ENCODE assay signal across 5 fruit fly cellular contexts in the genomic region with DNA sequence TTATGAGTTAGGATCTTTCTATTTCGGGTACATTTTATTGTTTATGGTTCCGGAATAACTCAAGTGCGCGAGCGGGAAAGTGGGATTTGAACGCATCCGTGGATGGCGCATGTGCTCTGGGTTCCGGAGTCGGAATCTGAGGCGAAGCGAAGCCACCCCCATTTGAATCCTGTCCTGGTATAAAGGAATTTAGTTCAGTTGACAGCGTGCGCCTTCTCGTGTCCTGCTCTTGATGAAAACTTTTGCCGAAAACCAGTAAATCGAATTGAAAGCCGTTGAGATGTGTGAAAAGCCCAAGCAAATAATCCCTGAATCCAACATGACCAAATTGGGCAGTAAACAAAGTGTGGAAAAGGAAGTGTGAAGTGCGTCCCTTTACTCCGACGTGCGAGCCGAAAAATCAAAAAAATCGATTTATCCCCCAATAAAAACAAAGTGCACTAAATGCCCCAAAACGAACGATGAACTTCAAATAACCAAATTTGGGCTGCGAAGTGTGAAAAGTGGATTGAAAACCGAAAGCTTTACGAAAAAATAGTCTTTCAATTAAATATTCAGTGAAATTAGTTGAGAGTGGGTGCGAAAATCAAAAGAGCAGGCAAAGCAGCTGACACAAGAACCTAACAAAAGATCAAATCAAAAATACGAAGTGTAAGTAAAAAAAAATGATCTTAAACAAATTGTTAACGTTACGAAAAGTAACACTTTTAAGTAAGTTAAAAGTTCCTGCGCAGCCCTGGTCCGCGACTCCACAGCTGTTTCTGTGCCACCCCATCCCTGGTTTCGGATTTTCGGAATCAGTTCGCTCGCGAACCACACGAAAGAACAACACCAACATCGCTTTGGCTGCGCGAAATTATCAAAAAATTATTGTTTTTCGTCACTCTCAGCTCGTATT.
A peak's percentile ranks its signal among the peaks of the same experiment; 100 is the strongest.
TF ChIP-seq lines count a peak whose summit lies in the region.

Gene Lar, plus strand, starts transcription at position 188 of the 898 bp plus-strand sequence.

TF ChIP-seq in whole organism, adult, 20 proteins besides CTCF, POLR2A, EP300 and RAD21 (continued from another document):
- peak; percentile 19 for TF ChIP-seq CG14711 (tag; optimal IDR thresholded peaks at IDR 0.05; lab: Kevin White, UChicago)
- no peak for TF ChIP-seq kay (GFP tag; lab: Kevin White, UChicago; ENCODE audit: borderline replicate concordance)
- no peak for TF ChIP-seq ovo (GFP tag; optimal IDR thresholded peaks at IDR 0.05; lab: Kevin White, UChicago)
- peak; percentile 72 for TF ChIP-seq cic (GFP tag; optimal IDR thresholded peaks at IDR 0.05; lab: Kevin White, UChicago)
- TF ChIP-seq Clk (GFP tag; optimal IDR thresholded peaks at IDR 0.05; lab: Kevin White, UChicago) = peak; percentile 23

TF ChIP-seq in whole organism, embryonic, 481 proteins besides CTCF, POLR2A, EP300 and RAD21 (continued from another document and continues in another):
- TF ChIP-seq aop (GFP tag; IDR thresholded peaks at IDR 0.05; lab: Robert Waterston, UW) (no peak), CG16813 (GFP tag; IDR thresholded peaks at IDR 0.05; lab: Robert Waterston, UW; ENCODE audit: partially characterized antibody) (no peak), exex (tag; optimal IDR thresholded peaks at IDR 0.05; lab: Kevin White, UChicago) (no peak), CG9609 (GFP tag; optimal IDR thresholded peaks at IDR 0.05; lab: Kevin White, UChicago) (peak; percentile 60), odd (GFP tag; optimal IDR thresholded peaks at IDR 0.05; lab: Kevin White, UChicago) (peak; percentile 8), CG8944 (GFP tag; optimal IDR thresholded peaks at IDR 0.05; lab: Kevin White, UChicago) (peak; percentile 56), CG10209 (GFP tag; optimal IDR thresholded peaks at IDR 0.05; lab: Kevin White, UChicago) (peak; percentile 47), Fer3 (tag; optimal IDR thresholded peaks at IDR 0.05; lab: Kevin White, UChicago) (peak; percentile 38), CG32532 (GFP tag; IDR thresholded peaks at IDR 0.05; lab: Robert Waterston, UW) (peak; percentile 78), Atf-2 (GFP tag; optimal IDR thresholded peaks at IDR 0.05; lab: Kevin White, UChicago) (peak; percentile 21), CG12391 (tag; optimal IDR thresholded peaks at IDR 0.05; lab: Kevin White, UChicago) (peak; percentile 72), dmrt99B (tag; optimal IDR thresholded peaks at IDR 0.05; lab: Kevin White, UChicago) (peak; percentile 45), Chrac-16 (GFP tag; optimal IDR thresholded peaks at IDR 0.05; lab: Kevin White, UChicago) (peak; percentile 35), stwl (tag; optimal IDR thresholded peaks at IDR 0.05; lab: Kevin White, UChicago) (peak; percentile 40), CoRest (tag; optimal IDR thresholded peaks at IDR 0.05; lab: Kevin White, UChicago) (peak; percentile 57), CG7357 (GFP tag; IDR thresholded peaks at IDR 0.05; lab: Robert Waterston, UW) (peak; percentile 48; the same call in 1 of the 3 replicates), CG33213 (GFP tag; optimal IDR thresholded peaks at IDR 0.05; lab: Kevin White, UChicago) (peak; percentile 75), CG12942 (GFP tag; optimal IDR thresholded peaks at IDR 0.05; lab: Kevin White, UChicago) (peak; percentile 5), CG18476 (GFP tag; optimal IDR thresholded peaks at IDR 0.05; lab: Kevin White, UChicago) (peak; percentile 1), luna (GFP tag; optimal IDR thresholded peaks at IDR 0.05; lab: Kevin White, UChicago) (peak; percentile 25), ERR (GFP tag; optimal IDR thresholded peaks at IDR 0.05; lab: Kevin White, UChicago) (peak; percentile 32), Hmr (GFP tag; optimal IDR thresholded peaks at IDR 0.05; lab: Kevin White, UChicago) (peak; percentile 48), MTF-1 (GFP tag; optimal IDR thresholded peaks at IDR 0.05; lab: Kevin White, UChicago; ENCODE audit: borderline replicate concordance) (no peak), Atf3 (GFP tag; optimal IDR thresholded peaks at IDR 0.05; lab: Kevin White, UChicago) (no peak), CG2202 (tag; optimal IDR thresholded peaks at IDR 0.05; lab: Kevin White, UChicago) (no peak), sens (GFP tag; lab: Kevin White, UChicago) (peak; percentile 96), CG5953 (GFP tag; IDR thresholded peaks at IDR 0.05; lab: Robert Waterston, UW) (0 out of 2 replicates have a peak, but pooled peaks have one; percentile 3), cad (GFP tag; optimal IDR thresholded peaks at IDR 0.05; lab: Kevin White, UChicago) (no peak)

TF ChIP-seq in whole organism, prepupa, 60 proteins besides CTCF, POLR2A, EP300 and RAD21 (continued from another document and continues in another):
- no peak for TF ChIP-seq fd59A (GFP tag; optimal IDR thresholded peaks at IDR 0.05; lab: Kevin White, UChicago)
- TF ChIP-seq Hr38 (GFP tag; optimal IDR thresholded peaks at IDR 0.05; lab: Kevin White, UChicago) = no peak
- peak; percentile 31 for TF ChIP-seq Ets96B (tag; optimal IDR thresholded peaks at IDR 0.05; lab: Kevin White, UChicago)
- peak; percentile 21 for TF ChIP-seq CG11902 (GFP tag; optimal IDR thresholded peaks at IDR 0.05; lab: Kevin White, UChicago)
- TF ChIP-seq salr (GFP tag; optimal IDR thresholded peaks at IDR 0.05; lab: Kevin White, UChicago) = no peak
- peak; percentile 56; the same call in 1 of the 2 replicates for TF ChIP-seq CG15336 (GFP tag; IDR thresholded peaks at IDR 0.05; lab: Robert Waterston, UW)
- peak; percentile 45 for TF ChIP-seq topi (GFP tag; optimal IDR thresholded peaks at IDR 0.05; lab: Kevin White, UChicago)
- no peak for TF ChIP-seq CG16779 (tag; optimal IDR thresholded peaks at IDR 0.05; lab: Kevin White, UChicago)
- TF ChIP-seq fkh (GFP tag; optimal IDR thresholded peaks at IDR 0.05; lab: Kevin White, UChicago) = no peak
- TF ChIP-seq Gug (GFP tag; IDR thresholded peaks at IDR 0.05; lab: Robert Waterston, UW) = peak; percentile 26; the same call in 1 of the 2 replicates
- TF ChIP-seq Eip93F (GFP tag; optimal IDR thresholded peaks at IDR 0.05; lab: Kevin White, UChicago) = no peak
- peak; percentile 33; the same call in 1 of the 3 replicates for TF ChIP-seq CG8119 (GFP tag; IDR thresholded peaks at IDR 0.05; lab: Robert Waterston, UW)
- TF ChIP-seq achi (GFP tag; optimal IDR thresholded peaks at IDR 0.05; lab: Kevin White, UChicago) = peak; percentile 23
- peak; percentile 45 for TF ChIP-seq Lpt (GFP tag; optimal IDR thresholded peaks at IDR 0.05; lab: Kevin White, UChicago)
- TF ChIP-seq CG3032 (tag; optimal IDR thresholded peaks at IDR 0.05; lab: Kevin White, UChicago) = peak; percentile 47
- peak; percentile 29 for TF ChIP-seq CG6792 (GFP tag; optimal IDR thresholded peaks at IDR 0.05; lab: Kevin White, UChicago)
- no peak for TF ChIP-seq CG4318 (GFP tag; optimal IDR thresholded peaks at IDR 0.05; lab: Kevin White, UChicago)
- no peak for TF ChIP-seq CG1621 (tag; optimal IDR thresholded peaks at IDR 0.05; lab: Kevin White, UChicago)
- TF ChIP-seq Blimp-1 (GFP tag; optimal IDR thresholded peaks at IDR 0.05; lab: Kevin White, UChicago) = no peak
- peak; percentile 40 for TF ChIP-seq Ets21C (GFP tag; optimal IDR thresholded peaks at IDR 0.05; lab: Kevin White, UChicago)
- peak; percentile 41 for TF ChIP-seq CG32006 (GFP tag; optimal IDR thresholded peaks at IDR 0.05; lab: Kevin White, UChicago)
- TF ChIP-seq Sox102F (GFP tag; optimal IDR thresholded peaks at IDR 0.05; lab: Kevin White, UChicago) = no peak
- peak; percentile 5 for TF ChIP-seq CG11762 (GFP tag; optimal IDR thresholded peaks at IDR 0.05; lab: Kevin White, UChicago; ENCODE audit: insufficient read depth)
- no peak; the same call in 2 of the 3 replicates for TF ChIP-seq CG6163 (GFP tag; IDR thresholded peaks at IDR 0.05; lab: Robert Waterston, UW)
- no peak for TF ChIP-seq Eip78C (GFP tag; lab: Kevin White, UChicago)
- no peak for TF ChIP-seq fd85E (GFP tag; optimal IDR thresholded peaks at IDR 0.05; lab: Kevin White, UChicago)
- TF ChIP-seq spab (GFP tag; optimal IDR thresholded peaks at IDR 0.05; lab: Kevin White, UChicago) = no peak
- TF ChIP-seq net (GFP tag; optimal IDR thresholded peaks at IDR 0.05; lab: Kevin White, UChicago) = peak; percentile 43
- TF ChIP-seq eg (GFP tag; IDR thresholded peaks at IDR 0.05; lab: Robert Waterston, UW) = peak; percentile 56
- TF ChIP-seq CG6276 (GFP tag; optimal IDR thresholded peaks at IDR 0.05; lab: Kevin White, UChicago) = no peak

TF ChIP-seq in whole organism, pupa, 21 proteins besides CTCF, POLR2A, EP300 and RAD21 (continued from another document):
- peak; percentile 43 for TF ChIP-seq CG8159 (tag; optimal IDR thresholded peaks at IDR 0.05; lab: Kevin White, UChicago)
- TF ChIP-seq CG17806 (tag; optimal IDR thresholded peaks at IDR 0.05; lab: Kevin White, UChicago) = no peak
- peak; percentile 77; the same call in 1 of the 2 replicates for TF ChIP-seq Ets98B (GFP tag; IDR thresholded peaks at IDR 0.05; lab: Robert Waterston, UW)

TF ChIP-seq in whole organism, wandering third instar larva, 38 proteins besides CTCF, POLR2A, EP300 and RAD21 (continued from another document):
- peak; percentile 65 for TF ChIP-seq br (GFP tag; optimal IDR thresholded peaks at IDR 0.05; lab: Kevin White, UChicago)
- TF ChIP-seq dmrt93B (GFP tag; optimal IDR thresholded peaks at IDR 0.05; lab: Kevin White, UChicago) = no peak
- TF ChIP-seq h (GFP tag; optimal IDR thresholded peaks at IDR 0.05; lab: Kevin White, UChicago) = peak; percentile 61
- no peak for TF ChIP-seq jim (GFP tag; optimal IDR thresholded peaks at IDR 0.05; lab: Kevin White, UChicago)
- no peak for TF ChIP-seq Hnf4 (GFP tag; optimal IDR thresholded peaks at IDR 0.05; lab: Kevin White, UChicago)
- peak in 1 of 2 experiments; percentile 70 for TF ChIP-seq foxo (GFP tag; optimal IDR thresholded peaks at IDR 0.05; lab: Kevin White, UChicago)
- peak; percentile 59 for TF ChIP-seq HLH106 (tag; optimal IDR thresholded peaks at IDR 0.05; lab: Kevin White, UChicago)
- no peak for TF ChIP-seq dl (GFP tag; optimal IDR thresholded peaks at IDR 0.05; lab: Kevin White, UChicago; ENCODE audit: insufficient read depth in 1 of 2, partially characterized antibody in 2 of 2)
- no peak for TF ChIP-seq brk (GFP tag; optimal IDR thresholded peaks at IDR 0.05; lab: Kevin White, UChicago)
- TF ChIP-seq CG32264 (GFP tag; optimal IDR thresholded peaks at IDR 0.05; lab: Kevin White, UChicago) = no peak
- no peak for TF ChIP-seq pan (optimal IDR thresholded peaks at IDR 0.05; lab: Kevin White, UChicago)
- peak; percentile 55 for TF ChIP-seq Sp1 (GFP tag; optimal IDR thresholded peaks at IDR 0.05; lab: Kevin White, UChicago)
- no peak for TF ChIP-seq lola (GFP tag; optimal IDR thresholded peaks at IDR 0.05; lab: Kevin White, UChicago)
- TF ChIP-seq Dfd (GFP tag; optimal IDR thresholded peaks at IDR 0.05; lab: Kevin White, UChicago) = no peak
- TF ChIP-seq CG9705 (GFP tag; optimal IDR thresholded peaks at IDR 0.05; lab: Kevin White, UChicago) = no peak
- TF ChIP-seq sv (GFP tag; optimal IDR thresholded peaks at IDR 0.05; lab: Kevin White, UChicago) = peak; percentile 72
- TF ChIP-seq Jra (GFP tag; optimal IDR thresholded peaks at IDR 0.05; lab: Kevin White, UChicago) = no peak
- TF ChIP-seq rgr (GFP tag; optimal IDR thresholded peaks at IDR 0.05; lab: Kevin White, UChicago) = peak; percentile 70
- no peak for TF ChIP-seq Mio (GFP tag; optimal IDR thresholded peaks at IDR 0.05; lab: Kevin White, UChicago)
